Worm (Caenorhabditis elegans): ENCODE data around the gene cin-4.

ce11 chrII:7049470-7049869 is 11.4 kb downstream of the cin-4 start:
- TF ChIP-seq ceh-18 (tag; optimal IDR thresholded peaks at IDR 0.05) (no peak), npax-4 (tag; optimal IDR thresholded peaks at IDR 0.05) (no peak), unc-86 (tag; optimal IDR thresholded peaks at IDR 0.05) (no peak), C08G9.2 (tag; optimal IDR thresholded peaks at IDR 0.05) (no peak)
